Worm (Caenorhabditis elegans): ENCODE results near the gene ule-4.
"Not testable (repeated sequence)": the region's sequence is repeated elsewhere in the genome, so short reads cannot be mapped to it uniquely, and the experiment has no call there.

ule-4 gene

DNA sequence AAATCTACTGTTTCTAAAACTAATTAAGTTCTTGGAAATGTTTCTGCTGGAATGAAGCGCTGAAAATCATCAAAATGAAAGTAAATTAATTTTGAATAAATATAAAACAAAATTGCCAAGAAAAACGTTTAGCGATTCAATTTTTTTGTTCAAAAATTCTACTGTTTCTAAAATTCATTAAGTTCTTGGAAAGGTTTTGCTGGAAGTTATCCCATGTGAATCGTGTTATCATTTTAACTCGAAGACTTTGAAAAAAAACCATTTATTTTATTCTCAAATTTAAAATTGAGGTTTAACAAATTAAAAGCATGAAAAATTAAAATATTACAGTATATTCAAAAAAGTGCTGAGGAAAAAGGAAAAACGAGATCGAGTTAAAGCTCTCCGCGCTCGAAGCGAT is 37.4 kb upstream of the ule-4 start:
- no peak for TF ChIP-seq klf-2 (GFP tag; conservative IDR thresholded peaks at IDR 0.05)
- no peak for TF ChIP-seq ztf-29 (GFP tag; IDR thresholded peaks at IDR 0.05)
- no peak for TF ChIP-seq med-1 (GFP tag; optimal IDR thresholded peaks at IDR 0.05; ENCODE audit: insufficient read depth)
- no peak for TF ChIP-seq tab-1 (GFP tag; IDR thresholded peaks at IDR 0.05)
- TF ChIP-seq T22C8.4 (GFP tag; IDR thresholded peaks at IDR 0.05) = no peak
- TF ChIP-seq cog-1 (tag; optimal IDR thresholded peaks at IDR 0.05) = no peak
- no peak for TF ChIP-seq ztf-23 (GFP tag; IDR thresholded peaks at IDR 0.05)
- TF ChIP-seq flt-1 (GFP tag; IDR thresholded peaks at IDR 0.05) = no peak
- no peak for TF ChIP-seq ref-1 (GFP tag; conservative IDR thresholded peaks at IDR 0.05)

DNA sequence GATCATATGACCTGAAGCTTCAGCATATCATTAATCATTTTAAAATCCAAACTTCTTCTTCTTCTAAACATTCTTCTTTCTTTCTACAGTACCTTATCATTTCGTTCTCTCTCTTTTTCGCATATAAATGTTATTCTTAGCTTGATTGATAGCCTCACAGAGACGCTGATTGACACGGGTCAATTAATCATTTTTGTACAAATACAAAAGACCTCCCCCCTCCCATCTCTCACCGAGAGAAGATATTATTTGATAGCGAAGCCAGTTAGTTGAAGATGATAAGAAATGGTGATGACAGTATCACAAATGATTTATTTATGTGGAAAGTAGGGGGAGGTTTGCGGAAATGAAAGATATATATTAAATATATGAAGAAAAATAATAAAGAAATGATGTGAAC is 35.3 kb upstream of the ule-4 start:
- no peak for TF ChIP-seq cog-1 (tag; optimal IDR thresholded peaks at IDR 0.05)
- no peak for TF ChIP-seq tab-1 (GFP tag; IDR thresholded peaks at IDR 0.05)
- TF ChIP-seq med-1 (GFP tag; optimal IDR thresholded peaks at IDR 0.05; ENCODE audit: insufficient read depth) = no peak
- TF ChIP-seq ref-1 (GFP tag; conservative IDR thresholded peaks at IDR 0.05) = no peak
- TF ChIP-seq T22C8.4 (GFP tag; IDR thresholded peaks at IDR 0.05) = no peak
- TF ChIP-seq klf-2 (GFP tag; conservative IDR thresholded peaks at IDR 0.05) = no peak
- no peak for TF ChIP-seq ztf-29 (GFP tag; IDR thresholded peaks at IDR 0.05)
- TF ChIP-seq ztf-23 (GFP tag; IDR thresholded peaks at IDR 0.05) = no peak
- no peak for TF ChIP-seq flt-1 (GFP tag; IDR thresholded peaks at IDR 0.05)

DNA sequence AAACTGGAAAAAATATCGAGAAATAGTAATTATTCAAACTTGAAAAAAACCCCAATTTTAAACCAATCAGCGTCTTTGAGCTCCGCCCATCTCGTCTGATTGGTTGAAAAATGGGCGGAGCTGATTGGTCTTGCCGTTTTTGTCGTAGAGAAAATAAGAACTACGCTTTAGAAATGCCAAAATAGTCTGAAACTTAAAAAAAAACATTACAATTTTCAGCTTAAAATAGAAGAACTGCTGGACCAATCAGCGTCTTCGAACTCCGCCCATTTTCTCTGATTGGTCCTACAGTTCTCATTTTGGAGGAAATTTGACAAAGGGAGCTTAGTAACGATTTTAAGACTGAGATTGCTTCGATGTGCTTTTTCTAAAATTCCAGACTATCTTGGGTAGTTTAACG is 32.0 kb upstream of the ule-4 start:
- TF ChIP-seq ref-1 (GFP tag; conservative IDR thresholded peaks at IDR 0.05) (no peak), cog-1 (tag; optimal IDR thresholded peaks at IDR 0.05) (no peak), flt-1 (GFP tag; IDR thresholded peaks at IDR 0.05) (no peak), tab-1 (GFP tag; IDR thresholded peaks at IDR 0.05) (no peak), ztf-23 (GFP tag; IDR thresholded peaks at IDR 0.05) (no peak), klf-2 (GFP tag; conservative IDR thresholded peaks at IDR 0.05) (no peak), ztf-29 (GFP tag; IDR thresholded peaks at IDR 0.05) (no peak), T22C8.4 (GFP tag; IDR thresholded peaks at IDR 0.05) (no peak), med-1 (GFP tag; optimal IDR thresholded peaks at IDR 0.05; ENCODE audit: insufficient read depth) (no peak)

DNA sequence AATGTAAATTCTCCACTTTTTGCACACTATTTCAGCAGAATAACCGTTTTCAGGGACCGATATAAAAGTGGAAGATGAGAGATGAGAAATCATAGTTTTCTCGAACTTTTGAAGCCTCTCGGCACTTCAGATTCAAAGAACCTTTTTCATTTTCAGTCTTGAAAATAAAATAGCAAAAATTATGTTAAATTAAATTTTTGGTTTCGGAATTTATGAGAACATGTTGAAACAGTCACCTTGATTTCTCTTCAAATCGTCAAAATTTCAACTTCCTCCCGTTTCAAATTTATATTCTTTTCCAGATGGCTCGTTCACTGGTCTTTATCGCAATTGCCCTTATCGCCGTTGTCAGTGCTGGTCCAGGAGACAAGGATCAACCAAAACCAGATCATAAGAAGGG is 31.2 kb upstream of the ule-4 start, which contains the start of gene srlf-26:
srlf-26 (plus strand) TSS at position 301 of the 400 bp plus-strand sequence.
- TF ChIP-seq ztf-23 (GFP tag; IDR thresholded peaks at IDR 0.05) (no peak), klf-2 (GFP tag; conservative IDR thresholded peaks at IDR 0.05) (no peak), T22C8.4 (GFP tag; IDR thresholded peaks at IDR 0.05) (no peak), flt-1 (GFP tag; IDR thresholded peaks at IDR 0.05) (no peak), med-1 (GFP tag; optimal IDR thresholded peaks at IDR 0.05; ENCODE audit: insufficient read depth) (no peak), tab-1 (GFP tag; IDR thresholded peaks at IDR 0.05) (no peak), ref-1 (GFP tag; conservative IDR thresholded peaks at IDR 0.05) (no peak), ztf-29 (GFP tag; IDR thresholded peaks at IDR 0.05) (no peak), cog-1 (tag; optimal IDR thresholded peaks at IDR 0.05) (no peak)

DNA sequence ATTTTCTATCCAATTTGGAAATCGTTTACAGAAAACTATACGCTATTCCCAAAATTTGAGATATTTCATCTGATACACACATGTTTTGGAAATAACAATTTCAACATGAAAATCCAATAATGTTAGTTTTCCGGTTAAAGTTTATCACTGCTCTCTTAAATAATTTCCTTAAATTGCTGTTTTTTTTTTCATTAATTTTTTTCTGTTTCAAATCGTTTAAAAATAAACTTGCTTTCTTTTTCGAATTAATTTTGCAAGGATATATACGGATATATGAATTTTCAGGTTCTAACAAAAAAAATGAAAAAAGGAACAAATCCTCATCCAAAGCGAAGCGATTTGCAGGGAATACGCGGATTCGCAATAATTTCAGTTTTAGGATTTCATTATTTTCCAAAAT is 26.0 kb upstream of the ule-4 start, which contains the start of gene oac-48:
oac-48 (plus strand) TSS at position 301 of the 400 bp plus-strand sequence.
- no peak for TF ChIP-seq med-1 (GFP tag; optimal IDR thresholded peaks at IDR 0.05; ENCODE audit: insufficient read depth)
- TF ChIP-seq cog-1 (tag; optimal IDR thresholded peaks at IDR 0.05) = no peak
- no peak for TF ChIP-seq ztf-23 (GFP tag; IDR thresholded peaks at IDR 0.05)
- no peak for TF ChIP-seq tab-1 (GFP tag; IDR thresholded peaks at IDR 0.05)
- no peak for TF ChIP-seq flt-1 (GFP tag; IDR thresholded peaks at IDR 0.05)
- TF ChIP-seq ztf-29 (GFP tag; IDR thresholded peaks at IDR 0.05) = no peak
- no peak for TF ChIP-seq ref-1 (GFP tag; conservative IDR thresholded peaks at IDR 0.05)
- TF ChIP-seq T22C8.4 (GFP tag; IDR thresholded peaks at IDR 0.05) = no peak

DNA sequence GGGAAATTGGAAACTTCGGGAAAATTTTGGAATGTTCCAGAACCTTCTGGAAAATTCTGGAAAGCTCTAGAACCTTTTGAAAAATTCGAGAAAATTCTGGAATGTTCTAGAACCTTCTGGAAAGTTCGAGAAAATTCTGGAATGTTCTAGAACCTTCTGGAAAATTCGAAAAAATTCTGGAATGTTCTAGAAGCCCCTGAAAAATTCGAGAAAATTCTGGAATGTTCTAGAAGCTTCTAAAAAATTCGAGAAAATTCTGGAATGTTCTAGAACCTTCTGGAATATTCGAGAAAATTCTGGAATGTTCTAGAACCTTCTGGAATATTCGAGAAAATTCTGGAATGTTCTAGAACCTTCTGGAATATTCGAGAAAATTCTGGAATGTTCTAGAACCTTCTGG is 20.5 kb upstream of the ule-4 start:
- peak; percentile 79 for TF ChIP-seq flt-1 (GFP tag; IDR thresholded peaks at IDR 0.05)

DNA sequence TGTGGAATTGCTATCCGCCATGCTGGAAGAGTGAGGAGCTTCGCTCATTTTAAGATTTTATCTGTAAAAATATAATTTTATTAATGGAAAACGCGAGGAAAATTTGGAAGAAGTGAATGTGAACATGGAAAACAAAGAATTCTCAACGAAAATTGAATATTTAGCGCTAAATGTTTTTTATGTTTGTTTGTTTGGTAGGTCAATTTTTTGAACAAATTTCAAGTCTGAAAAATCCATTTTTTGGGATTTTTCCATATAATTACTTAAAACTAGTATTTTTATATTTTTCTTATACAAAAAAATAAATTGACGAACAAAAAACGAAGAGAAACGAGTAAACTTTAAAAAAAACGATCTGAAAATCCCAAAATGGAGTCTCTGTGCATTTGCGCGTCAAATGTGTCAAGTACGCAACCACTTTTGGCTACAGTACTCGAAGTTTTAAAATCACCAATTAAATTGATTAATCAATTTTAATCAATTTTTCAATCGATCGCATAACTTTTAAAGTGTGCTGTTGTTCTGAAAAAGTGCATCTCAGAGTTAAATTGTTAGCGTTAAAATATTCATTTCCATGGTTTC is 19.5 kb upstream of the ule-4 start, which contains the start of gene fbxa-215:
fbxa-215 (minus strand) TSS at position 61 of the 582 bp plus-strand sequence.
- TF ChIP-seq med-1 (GFP tag; optimal IDR thresholded peaks at IDR 0.05; ENCODE audit: insufficient read depth) = no peak
- TF ChIP-seq tab-1 (GFP tag; IDR thresholded peaks at IDR 0.05) = no peak
- no peak for TF ChIP-seq ref-1 (GFP tag; conservative IDR thresholded peaks at IDR 0.05)
- no peak for TF ChIP-seq klf-2 (GFP tag; conservative IDR thresholded peaks at IDR 0.05)
- TF ChIP-seq T22C8.4 (GFP tag; IDR thresholded peaks at IDR 0.05) = no peak
- TF ChIP-seq ztf-29 (GFP tag; IDR thresholded peaks at IDR 0.05) = no peak
- no peak for TF ChIP-seq cog-1 (tag; optimal IDR thresholded peaks at IDR 0.05)
- no peak for TF ChIP-seq ztf-23 (GFP tag; IDR thresholded peaks at IDR 0.05)

DNA sequence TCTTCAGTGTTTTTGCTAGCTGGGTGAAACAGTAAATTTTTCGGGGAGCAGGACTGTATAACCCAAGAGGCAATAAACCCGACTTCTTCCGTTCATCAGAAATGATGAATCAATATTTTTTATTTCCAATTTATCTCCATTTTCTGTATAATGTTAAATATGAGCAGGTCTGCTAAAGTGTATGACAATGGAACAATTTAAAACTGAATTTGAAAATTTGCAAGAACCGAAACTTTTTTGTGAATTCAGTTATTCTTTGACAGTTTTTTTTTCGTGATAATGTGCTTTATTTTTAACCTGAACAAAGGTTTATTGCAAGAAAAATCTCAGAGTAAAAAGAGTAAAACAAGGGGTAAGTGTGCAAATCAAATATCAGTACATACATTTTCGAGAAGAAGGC is 17.6 kb upstream of the ule-4 start:
- TF ChIP-seq flt-1 (GFP tag; IDR thresholded peaks at IDR 0.05) (no peak), klf-2 (GFP tag; conservative IDR thresholded peaks at IDR 0.05) (no peak)

DNA sequence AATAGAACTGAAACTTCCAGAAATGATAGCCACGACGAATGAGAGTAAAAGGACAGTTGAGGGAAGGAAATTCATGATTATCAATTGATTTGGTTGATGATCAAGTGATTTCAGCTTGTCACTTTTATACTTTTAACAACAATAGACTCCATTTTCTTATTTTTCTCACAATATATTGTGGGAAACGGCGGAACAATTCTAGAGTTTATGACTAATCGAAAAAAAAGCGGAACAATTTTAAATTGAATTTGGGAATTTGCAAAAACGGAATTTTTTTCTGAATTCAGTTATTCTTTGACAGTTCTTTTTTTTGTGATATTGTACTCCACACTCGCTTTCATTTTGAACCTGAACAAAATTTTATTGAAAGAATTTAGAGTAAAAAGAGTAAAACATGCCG is 16.6 kb upstream of the ule-4 start, which contains the start of gene Y45F10C.4:
Y45F10C.4 (minus strand) TSS at position 101 of the 400 bp plus-strand sequence.
- no peak for TF ChIP-seq klf-2 (GFP tag; conservative IDR thresholded peaks at IDR 0.05)

DNA sequence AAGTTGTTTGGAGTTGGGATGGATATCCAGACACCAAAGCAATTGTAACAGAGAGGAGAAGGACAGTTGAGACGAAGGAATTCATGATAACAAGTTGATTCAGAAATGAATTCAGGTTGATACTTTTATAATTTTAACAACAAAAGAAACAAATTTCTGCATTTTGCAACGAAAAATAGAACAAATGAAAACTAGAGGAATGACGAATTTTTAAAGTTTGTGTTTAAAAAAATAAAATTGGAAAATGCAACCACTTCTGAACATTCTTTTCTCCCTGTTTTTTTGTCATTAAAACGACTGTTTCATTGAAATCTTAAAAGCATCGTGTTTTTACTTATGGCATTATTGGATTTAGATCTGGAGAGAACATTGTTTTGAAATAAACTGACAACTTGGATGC is 15.1 kb upstream of the ule-4 start, which contains the start of gene Y45F10C.2:
Y45F10C.2 (minus strand) TSS at position 101 of the 400 bp plus-strand sequence.
- TF ChIP-seq flt-1 (GFP tag; IDR thresholded peaks at IDR 0.05); tab-1 (GFP tag; IDR thresholded peaks at IDR 0.05); ref-1 (GFP tag; conservative IDR thresholded peaks at IDR 0.05): not testable (repeated sequence)

DNA sequence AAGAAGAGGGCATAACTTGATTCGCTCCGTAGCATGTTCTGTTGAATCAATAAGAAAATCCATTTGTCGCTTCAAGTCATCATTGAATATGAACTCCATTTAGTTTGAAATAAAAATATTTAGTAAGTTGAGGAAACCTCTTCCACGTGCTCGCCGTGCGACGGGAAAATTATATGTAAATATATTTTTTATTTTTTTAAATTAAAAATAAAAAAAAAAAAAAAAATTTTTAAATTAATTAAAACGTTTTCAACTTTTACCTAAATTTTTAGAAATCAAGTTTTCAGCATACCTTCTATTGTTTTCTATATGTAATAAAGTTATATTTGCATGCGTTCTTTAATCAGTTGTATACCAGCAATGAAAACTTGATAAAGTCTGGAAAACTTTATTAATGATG is 12.0 kb upstream of the ule-4 start, which contains the start of gene Y45F10C.1:
Y45F10C.1 (minus strand) TSS at position 101 of the 400 bp plus-strand sequence.
- TF ChIP-seq ref-1 (GFP tag; conservative IDR thresholded peaks at IDR 0.05); T22C8.4 (GFP tag; IDR thresholded peaks at IDR 0.05); klf-2 (GFP tag; conservative IDR thresholded peaks at IDR 0.05): not testable (repeated sequence)
